Worm (Caenorhabditis elegans) whole organism, mixed stage, embryonic: ENCODE results near the gene T27A10.5.

Experiments
- ceh-83 ChIP-seq: fragments of 200-800 bp; sonication (Bioruptor generic); optimal IDR thresholded peaks from 2 replicates; lab custom pipeline; 2018; ENCODE audit warnings: mild to moderate bottlenecking, missing genetic modification characterization, missing compliant biosample characterization
- ces-1 ChIP-seq: fragments of 150-350 bp; optimal IDR thresholded peaks from 2 replicates; lab custom pipeline; 2014; ENCODE audit warnings: missing biosample characterization, missing genetic modification reagents, missing genetic modification characterization
- lin-13 ChIP-seq: fragments of 150-350 bp; optimal IDR thresholded peaks from 2 replicates; lab custom pipeline; 2014; ENCODE audit warnings: missing biosample characterization, missing genetic modification characterization
- lsy-2 ChIP-seq: fragments of 150-350 bp; optimal IDR thresholded peaks from 2 replicates; lab custom pipeline; 2014; ENCODE audit warnings: missing biosample characterization, missing genetic modification characterization
- nhr-28 ChIP-seq: fragments of 150-350 bp; optimal IDR thresholded peaks from 2 replicates; lab custom pipeline; 2014; ENCODE audit warnings: missing biosample characterization, missing genetic modification characterization
- pha-4 ChIP-seq: fragments of 150-350 bp; optimal IDR thresholded peaks from 2 replicates; lab custom pipeline; 2018; ENCODE audit warnings: missing biosample characterization, missing genetic modification reagents, missing genetic modification characterization
- tbx-8 ChIP-seq: fragments of 200-800 bp; sonication (Bioruptor generic); optimal IDR thresholded peaks from 2 replicates; lab custom pipeline; 2018; ENCODE audit warnings: mild to moderate bottlenecking, missing genetic modification characterization, moderate library complexity, missing compliant biosample characterization
- zip-8 ChIP-seq: fragments of 150-350 bp; optimal IDR thresholded peaks from 2 replicates; lab custom pipeline; 2014; ENCODE audit warnings: missing biosample characterization, missing genetic modification characterization

DNA sequence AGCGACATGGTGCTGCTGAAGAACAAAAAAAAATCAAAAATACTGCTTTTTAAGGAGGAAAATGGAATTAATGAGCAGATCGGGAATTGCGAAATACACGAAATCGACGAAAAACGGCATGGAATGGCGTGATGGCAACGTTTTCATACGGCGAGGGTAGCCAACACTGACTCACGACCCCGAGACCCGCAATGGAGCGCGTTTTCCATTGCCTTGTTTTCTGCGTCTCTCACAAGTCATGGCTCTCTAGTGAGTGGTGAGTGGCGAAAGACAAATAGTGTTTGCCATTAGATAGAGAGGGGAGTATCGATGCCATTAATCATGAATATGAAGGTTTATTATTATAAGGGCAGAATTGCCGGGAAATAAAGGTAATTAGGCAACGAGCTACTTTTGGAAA, 32.3 kb upstream of the T27A10.5 start, which contains the start of gene C18B2.4:
- TF ChIP-seq pha-4, result peak; percentile 28
- no peak for TF ChIP-seq zip-8 (tag; lab: Kevin White, UChicago)
- peak; percentile 58 for TF ChIP-seq ces-1 (GFP tag; lab: Kevin White, UChicago)
- no peak for TF ChIP-seq ceh-83 (GFP tag; lab: Kevin White, UChicago)
- no peak for TF ChIP-seq lin-13 (tag; lab: Kevin White, UChicago)
- no peak for TF ChIP-seq tbx-8 (GFP tag; lab: Kevin White, UChicago)
- TF ChIP-seq lsy-2 (tag; lab: Kevin White, UChicago), result no peak
- TF ChIP-seq nhr-28 (tag; lab: Kevin White, UChicago), result no peak
